Worm (Caenorhabditis elegans) whole organism, L1 larva: ENCODE results near the gene Y55D5A.1.
A peak's percentile ranks its signal among the peaks of the same experiment; 100 is the strongest.

Experiments
- elt-2 ChIP-seq: sonication (generic microtip); optimal IDR thresholded peaks from 2 replicates; lab custom pipeline; 2016; ENCODE audit warnings: missing genetic modification characterization, mild to moderate bottlenecking, inconsistent platforms, missing compliant biosample characterization, missing genetic modification reagents
- lsy-2 ChIP-seq, 2 experiments: fragments of 150-350 bp; optimal IDR thresholded peaks; 2 replicates each; lab custom pipeline; 2014; ENCODE audit warnings: missing biosample characterization in 2 of 2, missing genetic modification characterization in 2 of 2
- nhr-77 ChIP-seq: fragments of 150-350 bp; optimal IDR thresholded peaks from 2 replicates; lab custom pipeline; 2014; ENCODE audit warnings: missing biosample characterization, missing genetic modification characterization
- pax-3 ChIP-seq: fragments of 200-800 bp; sonication (Bioruptor generic); optimal IDR thresholded peaks from 2 replicates; lab custom pipeline; 2018; ENCODE audit warnings: mild to moderate bottlenecking, missing genetic modification characterization, moderate library complexity, missing compliant biosample characterization
- rnt-1 ChIP-seq: sonication (generic microtip); optimal IDR thresholded peaks from 2 replicates; lab custom pipeline; 2016; ENCODE audit warnings: mild to moderate bottlenecking, missing genetic modification characterization, moderate library complexity, missing compliant biosample characterization
- sox-4 ChIP-seq: sonication (generic microtip); optimal IDR thresholded peaks from 2 replicates; lab custom pipeline; 2016; ENCODE audit warnings: missing genetic modification characterization, missing compliant biosample characterization
- zag-1 ChIP-seq: fragments of 150-350 bp; optimal IDR thresholded peaks from 2 replicates; lab custom pipeline; 2014; ENCODE audit warnings: missing biosample characterization, missing genetic modification characterization

ce11 chrIII:3029822-3030221, 47.6 kb downstream of the Y55D5A.1 start:
- TF ChIP-seq elt-2 (tag; lab: Kevin White, UChicago) (no peak), zag-1 (tag; lab: Kevin White, UChicago) (no peak), lsy-2 (tag; optimal IDR thresholded peaks at IDR 0.05; lab: Kevin White, UChicago) (peak in 1 of 2 experiments; percentile 24), pax-3 (no peak), nhr-77 (tag; lab: Kevin White, UChicago) (no peak), rnt-1 (no peak), sox-4 (tag; lab: Kevin White, UChicago) (no peak)
